Worm (Caenorhabditis elegans): Measurements from ENCODE around the gene C34F11.2.

Gene C34F11.2

ce11 chrII:5210830-5211229, 1.2 kb upstream of the C34F11.2 start, which contains the start of gene C34F11.8:
C34F11.8 (minus strand) TSS chrII:5210964.
- no peak for TF ChIP-seq hlh-26 (GFP tag; conservative IDR thresholded peaks at IDR 0.05)
- TF ChIP-seq efl-1 (GFP tag; optimal IDR thresholded peaks at IDR 0.05), result no peak
- TF ChIP-seq zfh-2 (GFP tag; conservative IDR thresholded peaks at IDR 0.05), result no peak
- TF ChIP-seq attf-3 (GFP tag; conservative IDR thresholded peaks at IDR 0.05), result no peak
- TF ChIP-seq B0336.3 (GFP tag; IDR thresholded peaks at IDR 0.05), result no peak
- no peak for TF ChIP-seq ceh-40 (GFP tag; IDR thresholded peaks at IDR 0.05)
- TF ChIP-seq attf-6 (GFP tag; IDR thresholded peaks at IDR 0.05), result no peak
- no peak for TF ChIP-seq fkh-3 (tag; optimal IDR thresholded peaks at IDR 0.05)
- TF ChIP-seq dox-1 (GFP tag; IDR thresholded peaks at IDR 0.05), result no peak
- no peak for TF ChIP-seq nfya-1 (tag; optimal IDR thresholded peaks at IDR 0.05; ENCODE audit: borderline replicate concordance, insufficient read depth)
- TF ChIP-seq hmg-1.2 (GFP tag; IDR thresholded peaks at IDR 0.05), result no peak
- no peak for TF ChIP-seq F57C9.4 (tag; optimal IDR thresholded peaks at IDR 0.05)
- no peak for TF ChIP-seq somi-1 (GFP tag; optimal IDR thresholded peaks at IDR 0.05)
- TF ChIP-seq F49E8.2 (tag; optimal IDR thresholded peaks at IDR 0.05; ENCODE audit: insufficient read depth), result no peak
- no peak for TF ChIP-seq D2030.7 (GFP tag; IDR thresholded peaks at IDR 0.05)
- TF ChIP-seq tbp1 (GFP tag; optimal IDR thresholded peaks at IDR 0.05), result no peak
- TF ChIP-seq tlf-1 (GFP tag; optimal IDR thresholded peaks at IDR 0.05), result no peak
- TF ChIP-seq ekl-4 (GFP tag; IDR thresholded peaks at IDR 0.05), result no peak
- no peak for TF ChIP-seq Y53G8AR.9 (GFP tag; conservative IDR thresholded peaks at IDR 0.05)
- no peak for TF ChIP-seq snpc-1.1 (tag; optimal IDR thresholded peaks at IDR 0.05; ENCODE audit: insufficient read depth)

- TF ChIP-seq sdz-38 (tag; optimal IDR thresholded peaks at IDR 0.05) (no peak), Y79H2A.3 (GFP tag; conservative IDR thresholded peaks at IDR 0.05) (no peak), snpc-4 (GFP tag; optimal IDR thresholded peaks at IDR 0.05) (no peak), snpc-4 (tag; optimal IDR thresholded peaks at IDR 0.05) (no peak), sea-2 (GFP tag; IDR thresholded peaks at IDR 0.05) (no peak), F37B4.10 (GFP tag; IDR thresholded peaks at IDR 0.05) (no peak), repo-1 (tag; optimal IDR thresholded peaks at IDR 0.05) (no peak), bed-2 (GFP tag; IDR thresholded peaks at IDR 0.05) (no peak), lag-1 (GFP tag; IDR thresholded peaks at IDR 0.05) (no peak), mcd-1 (GFP tag; IDR thresholded peaks at IDR 0.05) (no peak), snpc-3.4 (tag; optimal IDR thresholded peaks at IDR 0.05) (no peak), F55B11.4 (tag; optimal IDR thresholded peaks at IDR 0.05; ENCODE audit: borderline replicate concordance, insufficient read depth) (no peak), him-1 (tag; optimal IDR thresholded peaks at IDR 0.05) (no peak), aptf-3 (GFP tag; IDR thresholded peaks at IDR 0.05) (no peak), bed-1 (GFP tag; IDR thresholded peaks at IDR 0.05) (no peak), cebp-2 (GFP tag; IDR thresholded peaks at IDR 0.05) (no peak), attf-5 (GFP tag; optimal IDR thresholded peaks at IDR 0.05) (no peak), ceh-79 (tag; optimal IDR thresholded peaks at IDR 0.05) (no peak), snpc-1.1 (tag; optimal IDR thresholded peaks at IDR 0.05; ENCODE audit: insufficient read depth) (no peak)
These were observed 605 bp downstream of the C34F11.2 start, which contains the start of gene C34F11.1 for ce11 chrII:5212675-5213074. C34F11.1 (plus strand) TSS chrII:5212975.

ce11 chrII:5218349-5218748, 6.3 kb downstream of the C34F11.2 start:
- TF ChIP-seq Y53G8AR.9 (GFP tag; conservative IDR thresholded peaks at IDR 0.05), result no peak
- TF ChIP-seq ceh-79 (tag; optimal IDR thresholded peaks at IDR 0.05), result no peak
- TF ChIP-seq egrh-3 (GFP tag; IDR thresholded peaks at IDR 0.05), result no peak
- TF ChIP-seq F23B12.7 (tag; optimal IDR thresholded peaks at IDR 0.05; ENCODE audit: insufficient read depth), result no peak
- no peak for TF ChIP-seq nhr-80 (tag; optimal IDR thresholded peaks at IDR 0.05)
- TF ChIP-seq lin-35 (GFP tag; optimal IDR thresholded peaks at IDR 0.05), result no peak
- TF ChIP-seq atf-7 (tag; optimal IDR thresholded peaks at IDR 0.05), result no peak
- TF ChIP-seq mcd-1 (GFP tag; IDR thresholded peaks at IDR 0.05), result no peak
- no peak for TF ChIP-seq Y67H2A.10 (GFP tag; conservative IDR thresholded peaks at IDR 0.05)
- TF ChIP-seq ets-4 (GFP tag; optimal IDR thresholded peaks at IDR 0.05), result no peak
- TF ChIP-seq lsy-27 (tag; optimal IDR thresholded peaks at IDR 0.05; ENCODE audit: borderline replicate concordance, insufficient read depth), result no peak
